Worm (Caenorhabditis elegans): ENCODE data around the gene srh-297.

DNA sequence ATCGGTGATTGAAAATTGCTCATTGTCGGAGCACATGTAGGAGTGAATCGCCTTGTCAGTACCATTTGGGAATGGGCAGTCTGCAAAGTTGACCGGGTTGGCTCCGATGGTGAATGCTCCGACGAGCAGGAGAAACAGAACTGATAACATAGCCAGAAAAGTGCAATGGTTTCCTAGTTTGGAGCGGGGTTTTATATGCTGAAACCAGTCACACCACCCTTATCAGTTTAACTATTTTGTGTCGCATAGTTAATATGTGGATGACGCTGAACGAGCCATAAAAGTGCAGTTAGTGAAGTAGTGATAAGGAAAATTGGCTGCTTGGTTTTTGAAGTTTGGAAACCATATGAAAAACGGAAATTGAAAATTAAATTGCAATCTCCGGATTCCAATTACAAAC, 15.5 kb upstream of the srh-297 start, which contains the start of gene C17F4.7:
- TF ChIP-seq unc-62 (GFP tag; optimal IDR thresholded peaks at IDR 0.05) = no peak
- no peak for TF ChIP-seq ama-1 (optimal IDR thresholded peaks at IDR 0.05)
- no peak for TF ChIP-seq ZK546.5 (tag; optimal IDR thresholded peaks at IDR 0.05)
- no peak for TF ChIP-seq fos-1 (tag; optimal IDR thresholded peaks at IDR 0.05)
- TF ChIP-seq R02D3.7 (tag; optimal IDR thresholded peaks at IDR 0.05) = no peak
- TF ChIP-seq hmg-11 (tag; optimal IDR thresholded peaks at IDR 0.05) = no peak
- TF ChIP-seq nhr-67 (tag; optimal IDR thresholded peaks at IDR 0.05) = no peak
- TF ChIP-seq ceh-9 (tag; optimal IDR thresholded peaks at IDR 0.05) = no peak
- no peak for TF ChIP-seq ztf-11 (tag; optimal IDR thresholded peaks at IDR 0.05)
- TF ChIP-seq nhr-77 (tag; optimal IDR thresholded peaks at IDR 0.05) = no peak
- TF ChIP-seq fkh-10 (GFP tag; optimal IDR thresholded peaks at IDR 0.05) = no peak
- TF ChIP-seq nfya-1 (tag; optimal IDR thresholded peaks at IDR 0.05; ENCODE audit: insufficient read depth) = no peak
- no peak for TF ChIP-seq elt-3 (tag; optimal IDR thresholded peaks at IDR 0.05)

All from whole organism, L3 larva.